In the genomic region with DNA sequence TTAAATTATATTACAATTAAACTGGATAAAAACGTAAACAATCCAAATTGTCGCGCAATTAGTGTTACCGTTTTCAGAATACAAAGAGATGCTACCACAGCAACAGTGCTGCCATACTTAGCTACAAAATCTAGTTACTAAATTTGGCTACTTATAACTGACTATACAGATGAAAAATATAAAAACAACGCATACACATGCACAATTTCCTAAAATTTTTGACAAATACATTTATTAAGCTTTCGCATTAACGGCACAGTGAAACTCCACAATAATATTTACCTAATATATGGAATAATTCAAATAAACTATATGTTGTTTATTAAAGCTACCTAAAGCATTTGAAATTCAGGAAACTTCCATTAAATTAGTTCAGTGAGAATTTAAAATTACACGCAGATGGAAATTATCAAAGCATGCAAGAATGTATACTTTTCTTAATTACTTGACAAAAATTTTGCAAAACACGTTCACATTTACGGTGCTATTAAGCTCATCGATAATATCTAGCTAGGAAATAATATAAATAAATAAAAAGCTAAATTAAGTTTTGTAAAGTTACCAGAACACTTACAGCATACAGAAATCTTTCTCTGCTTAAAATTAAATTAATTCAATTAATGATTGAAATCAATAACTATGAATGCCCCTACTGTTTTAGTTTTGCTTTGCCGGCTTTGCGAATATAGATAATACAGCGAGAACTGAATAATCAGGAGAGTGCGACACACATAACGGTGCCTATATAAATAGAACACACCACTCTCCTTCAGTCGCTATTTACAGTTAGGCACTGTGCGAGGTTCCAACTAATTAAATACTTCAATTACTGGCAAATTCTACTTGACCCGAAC, we compare ENCODE assay signal across 3 fruit fly cellular contexts.
TF ChIP-seq lines count a peak whose summit lies in the region.

A gene (minus strand): TSS at position 88 of the 854 bp plus-strand sequence.
A gene (plus strand): TSS at position 698 of the 854 bp plus-strand sequence.

TF ChIP-seq in whole organism, adult, 20 proteins besides CTCF, POLR2A, EP300 and RAD21 (continued from another document):
- TF ChIP-seq CG7045 (GFP tag; optimal IDR thresholded peaks at IDR 0.05; lab: Kevin White, UChicago), result no peak
- TF ChIP-seq ovo (GFP tag; optimal IDR thresholded peaks at IDR 0.05; lab: Kevin White, UChicago), result peak; percentile 94
- TF ChIP-seq Crg-1 (GFP tag; optimal IDR thresholded peaks at IDR 0.05; lab: Kevin White, UChicago), result no peak
- TF ChIP-seq tj (GFP tag; optimal IDR thresholded peaks at IDR 0.05; lab: Kevin White, UChicago), result peak; percentile 52

TF ChIP-seq in whole organism, embryonic, 481 proteins besides CTCF, POLR2A, EP300 and RAD21 (continued from another document and continues in another):
- TF ChIP-seq Atf3 (GFP tag; optimal IDR thresholded peaks at IDR 0.05; lab: Kevin White, UChicago), result no peak
- peak; percentile 37; the same call in 1 of the 2 replicates for TF ChIP-seq CG32772 (GFP tag; IDR thresholded peaks at IDR 0.05; lab: Robert Waterston, UW)
- TF ChIP-seq Bgb (GFP tag; IDR thresholded peaks at IDR 0.05; lab: Robert Waterston, UW; ENCODE audit: partially characterized antibody), result no peak
- peak; percentile 23 for TF ChIP-seq CG17829 (tag; optimal IDR thresholded peaks at IDR 0.05; lab: Kevin White, UChicago)
- TF ChIP-seq Eip74EF (GFP tag; optimal IDR thresholded peaks at IDR 0.05; lab: Kevin White, UChicago), result peak in 1 of 2 experiments; percentile 17
- no peak for TF ChIP-seq CG8359 (GFP tag; optimal IDR thresholded peaks at IDR 0.05; lab: Kevin White, UChicago; ENCODE audit: borderline replicate concordance)
- TF ChIP-seq CG9727 (GFP tag; optimal IDR thresholded peaks at IDR 0.05; lab: Kevin White, UChicago), result peak; percentile 68
- peak; percentile 1 for TF ChIP-seq Chrac-16 (GFP tag; optimal IDR thresholded peaks at IDR 0.05; lab: Kevin White, UChicago)
- no peak for TF ChIP-seq emc (GFP tag; optimal IDR thresholded peaks at IDR 0.05; lab: Kevin White, UChicago)
- TF ChIP-seq usp (GFP tag; optimal IDR thresholded peaks at IDR 0.05; lab: Kevin White, UChicago), result no peak
- peak; percentile 3 for TF ChIP-seq ind (GFP tag; optimal IDR thresholded peaks at IDR 0.05; lab: Kevin White, UChicago)
- peak; percentile 4 for TF ChIP-seq Dek (tag; optimal IDR thresholded peaks at IDR 0.05; lab: Kevin White, UChicago)
- no peak for TF ChIP-seq Dbx (GFP tag; IDR thresholded peaks at IDR 0.05; lab: Robert Waterston, UW)
- no peak for TF ChIP-seq p53 (GFP tag; optimal IDR thresholded peaks at IDR 0.05; lab: Kevin White, UChicago)
- peak; percentile 31; the same call in 1 of the 3 replicates for TF ChIP-seq tgo (GFP tag; IDR thresholded peaks at IDR 0.05; lab: Robert Waterston, UW)
- peak; percentile 57 for TF ChIP-seq CG18262 (tag; optimal IDR thresholded peaks at IDR 0.05; lab: Kevin White, UChicago)
- no peak for TF ChIP-seq CG5953 (GFP tag; IDR thresholded peaks at IDR 0.05; lab: Robert Waterston, UW)
- peak; percentile 14 for TF ChIP-seq zfh2 (GFP tag; optimal IDR thresholded peaks at IDR 0.05; lab: Kevin White, UChicago)
- TF ChIP-seq Gsc (GFP tag; IDR thresholded peaks at IDR 0.05; lab: Robert Waterston, UW), result no peak
- no peak for TF ChIP-seq h (optimal IDR thresholded peaks at IDR 0.05; lab: Kevin White, UChicago)
- TF ChIP-seq CG9876 (GFP tag; optimal IDR thresholded peaks at IDR 0.05; lab: Kevin White, UChicago), result no peak
- TF ChIP-seq CG34376 (GFP tag; optimal IDR thresholded peaks at IDR 0.05; lab: Kevin White, UChicago), result no peak
- TF ChIP-seq H2.0 (GFP tag; IDR thresholded peaks at IDR 0.05; lab: Robert Waterston, UW), result peak; percentile 21
- peak; percentile 45 for TF ChIP-seq CG15479 (GFP tag; optimal IDR thresholded peaks at IDR 0.05; lab: Kevin White, UChicago)
- no peak for TF ChIP-seq Stat92E (GFP tag; optimal IDR thresholded peaks at IDR 0.05; lab: Kevin White, UChicago)
- TF ChIP-seq Fer2 (tag; optimal IDR thresholded peaks at IDR 0.05; lab: Kevin White, UChicago), result no peak
- no peak for TF ChIP-seq CG10543 (GFP tag; optimal IDR thresholded peaks at IDR 0.05; lab: Kevin White, UChicago)
- 0 out of 2 replicates have a peak, but pooled peaks have one; percentile 5 for TF ChIP-seq ap (GFP tag; IDR thresholded peaks at IDR 0.05; lab: Robert Waterston, UW)
- no peak for TF ChIP-seq tll (GFP tag; optimal IDR thresholded peaks at IDR 0.05; lab: Kevin White, UChicago)
- TF ChIP-seq CG6765 (GFP tag; optimal IDR thresholded peaks at IDR 0.05; lab: Kevin White, UChicago), result no peak
- TF ChIP-seq dpn (GFP tag; optimal IDR thresholded peaks at IDR 0.05; lab: Kevin White, UChicago), result peak; percentile 11 to 20
- 0 out of 3 replicates have a peak, but pooled peaks have one; percentile 27 for TF ChIP-seq CG11695 (GFP tag; IDR thresholded peaks at IDR 0.05; lab: Robert Waterston, UW)
- TF ChIP-seq H15 (GFP tag; IDR thresholded peaks at IDR 0.05; lab: Robert Waterston, UW), result peak; percentile 43; the same call in 1 of the 3 replicates
- peak; percentile 9 for TF ChIP-seq MESR4 (GFP tag; optimal IDR thresholded peaks at IDR 0.05; lab: Kevin White, UChicago)
- no peak for TF ChIP-seq eyg (GFP tag; optimal IDR thresholded peaks at IDR 0.05; lab: Kevin White, UChicago)
- TF ChIP-seq CG5180 (GFP tag; optimal IDR thresholded peaks at IDR 0.05; lab: Kevin White, UChicago), result peak; percentile 59
- no peak for TF ChIP-seq tx (GFP tag; optimal IDR thresholded peaks at IDR 0.05; lab: Kevin White, UChicago)
- peak; percentile 59 for TF ChIP-seq E2f2 (GFP tag; IDR thresholded peaks at IDR 0.05; lab: Robert Waterston, UW)
- no peak for TF ChIP-seq pnt (GFP tag; optimal IDR thresholded peaks at IDR 0.05; lab: Kevin White, UChicago)
- peak; percentile 17; the same call in 1 of the 2 replicates for TF ChIP-seq Ada2b (GFP tag; IDR thresholded peaks at IDR 0.05; lab: Robert Waterston, UW)
- TF ChIP-seq bsh (GFP tag; optimal IDR thresholded peaks at IDR 0.05; lab: Kevin White, UChicago), result peak; percentile 15 to 28
- no peak for TF ChIP-seq cas (GFP tag; IDR thresholded peaks at IDR 0.05; lab: Robert Waterston, UW)
- peak; percentile 7 for TF ChIP-seq Hmx (GFP tag; optimal IDR thresholded peaks at IDR 0.05; lab: Kevin White, UChicago)
- peak; percentile 12 for TF ChIP-seq CG10654 (GFP tag; optimal IDR thresholded peaks at IDR 0.05; lab: Kevin White, UChicago)
- no peak for TF ChIP-seq gcm (GFP tag; optimal IDR thresholded peaks at IDR 0.05; lab: Kevin White, UChicago)
- TF ChIP-seq CG8388 (GFP tag; optimal IDR thresholded peaks at IDR 0.05; lab: Kevin White, UChicago), result no peak
- peak; percentile 32 for TF ChIP-seq CG10209 (GFP tag; optimal IDR thresholded peaks at IDR 0.05; lab: Kevin White, UChicago)
- TF ChIP-seq gem (tag; optimal IDR thresholded peaks at IDR 0.05; lab: Kevin White, UChicago), result peak; percentile 59
- TF ChIP-seq pho (GFP tag; optimal IDR thresholded peaks at IDR 0.05; lab: Kevin White, UChicago), result no peak
- 0 out of 3 replicates have a peak, but pooled peaks have one; percentile 30 for TF ChIP-seq CG34422 (GFP tag; IDR thresholded peaks at IDR 0.05; lab: Robert Waterston, UW)
- TF ChIP-seq CG2120 (GFP tag; optimal IDR thresholded peaks at IDR 0.05; lab: Kevin White, UChicago), result peak; percentile 36
- no peak for TF ChIP-seq ATbp (GFP tag; optimal IDR thresholded peaks at IDR 0.05; lab: Kevin White, UChicago)
- TF ChIP-seq ranshi (GFP tag; IDR thresholded peaks at IDR 0.05; lab: Robert Waterston, UW), result peak; percentile 15; the same call in 1 of the 2 replicates
- no peak for TF ChIP-seq CG3281 (GFP tag; optimal IDR thresholded peaks at IDR 0.05; lab: Kevin White, UChicago)
- TF ChIP-seq CG9437 (GFP tag; optimal IDR thresholded peaks at IDR 0.05; lab: Kevin White, UChicago), result peak; percentile 92
- TF ChIP-seq psq (GFP tag; optimal IDR thresholded peaks at IDR 0.05; lab: Kevin White, UChicago), result no peak
- TF ChIP-seq nmo (GFP tag; optimal IDR thresholded peaks at IDR 0.05; lab: Kevin White, UChicago), result peak; percentile 68

TF ChIP-seq in whole organism, prepupa, 60 proteins besides CTCF, POLR2A, EP300 and RAD21 (continued from another document):
- TF ChIP-seq Ets96B (tag; optimal IDR thresholded peaks at IDR 0.05; lab: Kevin White, UChicago) (peak; percentile 27), CG6792 (GFP tag; optimal IDR thresholded peaks at IDR 0.05; lab: Kevin White, UChicago) (peak; percentile 23), Eip78C (GFP tag; lab: Kevin White, UChicago) (peak; percentile 86), fd85E (GFP tag; optimal IDR thresholded peaks at IDR 0.05; lab: Kevin White, UChicago) (no peak), svp (GFP tag; lab: Kevin White, UChicago) (peak; percentile 80), Ets21C (GFP tag; optimal IDR thresholded peaks at IDR 0.05; lab: Kevin White, UChicago) (no peak), lz (GFP tag; optimal IDR thresholded peaks at IDR 0.05; lab: Kevin White, UChicago) (peak; percentile 48), CG6163 (GFP tag; IDR thresholded peaks at IDR 0.05; lab: Robert Waterston, UW) (peak; percentile 74), Eip93F (GFP tag; optimal IDR thresholded peaks at IDR 0.05; lab: Kevin White, UChicago) (no peak), CG6854 (GFP tag; optimal IDR thresholded peaks at IDR 0.05; lab: Kevin White, UChicago) (no peak), Hr38 (GFP tag; optimal IDR thresholded peaks at IDR 0.05; lab: Kevin White, UChicago) (no peak), Met (GFP tag; optimal IDR thresholded peaks at IDR 0.05; lab: Kevin White, UChicago) (no peak), CG8119 (GFP tag; IDR thresholded peaks at IDR 0.05; lab: Robert Waterston, UW) (no peak; the same call in 2 of the 3 replicates), ss (GFP tag; optimal IDR thresholded peaks at IDR 0.05; lab: Kevin White, UChicago) (no peak), Lpt (GFP tag; optimal IDR thresholded peaks at IDR 0.05; lab: Kevin White, UChicago) (no peak), salr (GFP tag; optimal IDR thresholded peaks at IDR 0.05; lab: Kevin White, UChicago) (no peak), CG15336 (GFP tag; IDR thresholded peaks at IDR 0.05; lab: Robert Waterston, UW) (peak; percentile 61), achi (GFP tag; optimal IDR thresholded peaks at IDR 0.05; lab: Kevin White, UChicago) (peak; percentile 48), OdsH (GFP tag; optimal IDR thresholded peaks at IDR 0.05; lab: Kevin White, UChicago) (peak; percentile 32), Hr4 (GFP tag; optimal IDR thresholded peaks at IDR 0.05; lab: Kevin White, UChicago) (peak; percentile 57), dac (GFP tag; optimal IDR thresholded peaks at IDR 0.05; lab: Kevin White, UChicago) (no peak), Eip75B (GFP tag; optimal IDR thresholded peaks at IDR 0.05; lab: Kevin White, UChicago) (peak; percentile 33), CG10631 (GFP tag; optimal IDR thresholded peaks at IDR 0.05; lab: Kevin White, UChicago) (peak; percentile 44), Sox102F (GFP tag; optimal IDR thresholded peaks at IDR 0.05; lab: Kevin White, UChicago) (no peak), dsx (GFP tag; optimal IDR thresholded peaks at IDR 0.05; lab: Kevin White, UChicago; ENCODE audit: poor library complexity, severe bottlenecking) (no peak), CG34406 (GFP tag; optimal IDR thresholded peaks at IDR 0.05; lab: Kevin White, UChicago) (peak; percentile 19), Hr39 (GFP tag; optimal IDR thresholded peaks at IDR 0.05; lab: Kevin White, UChicago) (peak; percentile 24), Gug (GFP tag; IDR thresholded peaks at IDR 0.05; lab: Robert Waterston, UW) (peak; percentile 27; the same call in 1 of the 2 replicates), fkh (GFP tag; optimal IDR thresholded peaks at IDR 0.05; lab: Kevin White, UChicago) (no peak), pdm3 (GFP tag; optimal IDR thresholded peaks at IDR 0.05; lab: Kevin White, UChicago) (peak; percentile 55), topi (GFP tag; optimal IDR thresholded peaks at IDR 0.05; lab: Kevin White, UChicago) (peak; percentile 13), Smox (GFP tag; optimal IDR thresholded peaks at IDR 0.05; lab: Kevin White, UChicago) (no peak), CG8632 (GFP tag; optimal IDR thresholded peaks at IDR 0.05; lab: Kevin White, UChicago) (peak; percentile 40), net (GFP tag; optimal IDR thresholded peaks at IDR 0.05; lab: Kevin White, UChicago) (peak; percentile 18), CG3919 (GFP tag; optimal IDR thresholded peaks at IDR 0.05; lab: Kevin White, UChicago) (peak; percentile 44), CG11294 (GFP tag; IDR thresholded peaks at IDR 0.05; lab: Robert Waterston, UW) (no peak), acj6 (GFP tag; optimal IDR thresholded peaks at IDR 0.05; lab: Kevin White, UChicago) (peak; percentile 32), CG1621 (tag; optimal IDR thresholded peaks at IDR 0.05; lab: Kevin White, UChicago) (no peak), CG16779 (tag; optimal IDR thresholded peaks at IDR 0.05; lab: Kevin White, UChicago) (no peak), eg (GFP tag; IDR thresholded peaks at IDR 0.05; lab: Robert Waterston, UW) (peak; percentile 80), cyc (GFP tag; optimal IDR thresholded peaks at IDR 0.05; lab: Kevin White, UChicago) (peak; percentile 23), CG9139 (GFP tag; optimal IDR thresholded peaks at IDR 0.05; lab: Kevin White, UChicago) (no peak), spab (GFP tag; optimal IDR thresholded peaks at IDR 0.05; lab: Kevin White, UChicago) (no peak), Sox14 (GFP tag; optimal IDR thresholded peaks at IDR 0.05; lab: Kevin White, UChicago) (peak; percentile 37)
